Fruit fly (Drosophila melanogaster) whole organism: ENCODE results near the gene CG34293.

Experiments used
- CG8478 ChIP-seq: fragments of >200 bp; optimal IDR thresholded peaks from 2 replicates; lab custom pipeline; 2018; ENCODE audit warnings: inconsistent platforms
- Dll ChIP-seq: fragments of >200 bp; optimal IDR thresholded peaks from 2 replicates; lab custom pipeline; 2017
- EcR ChIP-seq, 2 experiments: fragments of >200 bp; optimal IDR thresholded peaks; 2 replicates each; lab custom pipeline; 2017; ENCODE audit warnings: missing biosample characterization in 2 of 2, missing genetic modification characterization in 2 of 2, missing genetic modification reagents in 2 of 2
- pan ChIP-seq: fragments of >200 bp; optimal IDR thresholded peaks from 2 replicates; lab custom pipeline; 2017
- psq ChIP-seq: fragments of >200 bp; optimal IDR thresholded peaks from 2 replicates; lab custom pipeline; 2017
- usp ChIP-seq: fragments of >200 bp; optimal IDR thresholded peaks from 2 replicates; lab custom pipeline; 2017; ENCODE audit warnings: missing biosample characterization, missing genetic modification characterization, mixed read lengths

CG34293 gene

dm6 chr3R:27124588-27124987, 40.8 kb downstream of the CG34293 start, which contains the start of gene CG6059:
CG6059 (minus strand) TSS chr3R:27124688.
- TF ChIP-seq Dll (lab: Kevin White, UChicago) (no peak), CG8478 (no peak), EcR (GFP tag; optimal IDR thresholded peaks at IDR 0.05; lab: Kevin White, UChicago) (no peak), psq (lab: Kevin White, UChicago) (no peak), pan (lab: Kevin White, UChicago) (no peak), usp (no peak)

- TF ChIP-seq psq (lab: Kevin White, UChicago) (no peak), CG8478 (no peak), pan (lab: Kevin White, UChicago) (no peak), usp (no peak), EcR (GFP tag; optimal IDR thresholded peaks at IDR 0.05; lab: Kevin White, UChicago) (no peak), Dll (lab: Kevin White, UChicago) (no peak)
Measured at dm6 chr3R:27118346-27118745, 47.0 kb downstream of the CG34293 start, which contains the start of gene CG5882. CG5882 (plus strand) TSS chr3R:27118646.

dm6 chr3R:27116465-27117092, 48.8 kb downstream of the CG34293 start, which contains the start of the genes CG6066 and CG5880:
CG6066 (minus strand) TSS chr3R:27116707.
CG5880 (plus strand) TSS chr3R:27116745.
- TF ChIP-seq EcR (GFP tag; optimal IDR thresholded peaks at IDR 0.05; lab: Kevin White, UChicago) (no peak), usp (no peak), CG8478 (no peak), Dll (lab: Kevin White, UChicago) (no peak), pan (lab: Kevin White, UChicago) (no peak), psq (lab: Kevin White, UChicago) (no peak)
